Fruit fly (Drosophila melanogaster): ENCODE results near the gene RpS10a.
A peak's percentile ranks its signal among the peaks of the same experiment; 100 is the strongest.

Gene RpS10a

dm6 chr3R:27652156-27652810 is at the start of gene RpS10a (continued):
- no peak for TF ChIP-seq wdn (GFP tag; IDR thresholded peaks at IDR 0.05)
- TF ChIP-seq chinmo (GFP tag; IDR thresholded peaks at IDR 0.05; ENCODE audit: partially characterized antibody), result peak; percentile 79; the same call in 1 of the 4 replicates
- TF ChIP-seq CG17568 (GFP tag; optimal IDR thresholded peaks at IDR 0.05), result no peak
- no peak for TF ChIP-seq NK7.1 (GFP tag; optimal IDR thresholded peaks at IDR 0.05)
- no peak for TF ChIP-seq CG8765 (GFP tag; IDR thresholded peaks at IDR 0.05)
- no peak for TF ChIP-seq pfk (GFP tag; optimal IDR thresholded peaks at IDR 0.05)
- TF ChIP-seq CG10431 (GFP tag; optimal IDR thresholded peaks at IDR 0.05), result no peak
- TF ChIP-seq nerfin-1 (tag; optimal IDR thresholded peaks at IDR 0.05), result peak; percentile 100
- TF ChIP-seq Stat92E (GFP tag; optimal IDR thresholded peaks at IDR 0.05), result no peak
- peak; percentile 57; the same call in 2 of the 3 replicates for TF ChIP-seq Opbp (GFP tag; IDR thresholded peaks at IDR 0.05; ENCODE audit: partially characterized antibody)
- TF ChIP-seq CG13624 (GFP tag; optimal IDR thresholded peaks at IDR 0.05), result peak; percentile 47
- no peak for TF ChIP-seq Dad (GFP tag; optimal IDR thresholded peaks at IDR 0.05)
- no peak for TF ChIP-seq grn (GFP tag; optimal IDR thresholded peaks at IDR 0.05)
- no peak for TF ChIP-seq ATbp (GFP tag; optimal IDR thresholded peaks at IDR 0.05)
- no peak for TF ChIP-seq lmd (GFP tag; IDR thresholded peaks at IDR 0.05)
- no peak for TF ChIP-seq pnt (GFP tag; optimal IDR thresholded peaks at IDR 0.05)
- no peak for TF ChIP-seq CG17359 (tag; optimal IDR thresholded peaks at IDR 0.05)
- TF ChIP-seq ewg (GFP tag; optimal IDR thresholded peaks at IDR 0.05), result peak; percentile 58
- TF ChIP-seq exex (tag; optimal IDR thresholded peaks at IDR 0.05), result no peak
- no peak for TF ChIP-seq fu2 (GFP tag; optimal IDR thresholded peaks at IDR 0.05)
- peak; percentile 45 for TF ChIP-seq sqz (GFP tag; optimal IDR thresholded peaks at IDR 0.05)
- TF ChIP-seq Dfd (GFP tag; optimal IDR thresholded peaks at IDR 0.05), result no peak
- TF ChIP-seq jumu (GFP tag; optimal IDR thresholded peaks at IDR 0.05), result no peak
- no peak for TF ChIP-seq hbn (GFP tag; IDR thresholded peaks at IDR 0.05; ENCODE audit: partially characterized antibody)
- no peak for TF ChIP-seq lbe (GFP tag; optimal IDR thresholded peaks at IDR 0.05)
- TF ChIP-seq CG2120 (GFP tag; optimal IDR thresholded peaks at IDR 0.05), result peak; percentile 27
- TF ChIP-seq bigmax (GFP tag; optimal IDR thresholded peaks at IDR 0.05), result no peak
- no peak for TF ChIP-seq CG2889 (GFP tag; IDR thresholded peaks at IDR 0.05)
- TF ChIP-seq CG15514 (GFP tag; optimal IDR thresholded peaks at IDR 0.05), result peak; percentile 17
- no peak for TF ChIP-seq luna (GFP tag; optimal IDR thresholded peaks at IDR 0.05)
- TF ChIP-seq scrt (GFP tag; optimal IDR thresholded peaks at IDR 0.05), result peak; percentile 18
- no peak for TF ChIP-seq CG6654 (GFP tag; optimal IDR thresholded peaks at IDR 0.05)
- no peak for TF ChIP-seq CG12659 (GFP tag; optimal IDR thresholded peaks at IDR 0.05)
- TF ChIP-seq CG1792 (GFP tag; optimal IDR thresholded peaks at IDR 0.05), result no peak
- TF ChIP-seq Oaz (GFP tag; IDR thresholded peaks at IDR 0.05), result no peak
- TF ChIP-seq HHEX (GFP tag; optimal IDR thresholded peaks at IDR 0.05), result no peak
- TF ChIP-seq CG3407 (GFP tag; optimal IDR thresholded peaks at IDR 0.05), result no peak
- TF ChIP-seq gfzf (GFP tag; optimal IDR thresholded peaks at IDR 0.05), result peak; percentile 1
- TF ChIP-seq btn (GFP tag; optimal IDR thresholded peaks at IDR 0.05), result no peak
- no peak for TF ChIP-seq CG3847 (GFP tag; IDR thresholded peaks at IDR 0.05)
- no peak for TF ChIP-seq CG33557 (GFP tag; optimal IDR thresholded peaks at IDR 0.05)
- no peak for TF ChIP-seq fd3F (GFP tag; optimal IDR thresholded peaks at IDR 0.05)
- TF ChIP-seq CG7928 (GFP tag; optimal IDR thresholded peaks at IDR 0.05), result no peak
- no peak for TF ChIP-seq gt (GFP tag; IDR thresholded peaks at IDR 0.05)
- no peak for TF ChIP-seq chm (GFP tag; IDR thresholded peaks at IDR 0.05)
- no peak for TF ChIP-seq HmgZ (tag; optimal IDR thresholded peaks at IDR 0.05)
- TF ChIP-seq cwo (GFP tag; optimal IDR thresholded peaks at IDR 0.05), result no peak
- no peak for TF ChIP-seq MTF-1 (GFP tag; optimal IDR thresholded peaks at IDR 0.05; ENCODE audit: borderline replicate concordance)
- no peak for TF ChIP-seq CTCF (GFP tag; optimal IDR thresholded peaks at IDR 0.05)
- no peak for TF ChIP-seq CG4404 (GFP tag; IDR thresholded peaks at IDR 0.05)
